Fruit fly (Drosophila melanogaster) Kc167 (cell line): ENCODE measurements around the gene CG14995.

Source experiments
- Myc ChIP-seq: fragments of >200 bp; optimal IDR thresholded peaks from 2 replicates; lab custom pipeline; 2017; ENCODE audit warnings: missing external identifiers
- h ChIP-seq: fragments of >200 bp; optimal IDR thresholded peaks from 3 replicates; lab custom pipeline; 2018; ENCODE audit warnings: missing external identifiers
- insv ChIP-seq: fragments of >200 bp; optimal IDR thresholded peaks from 3 replicates; lab custom pipeline; 2018; ENCODE audit warnings: missing external identifiers
- ttk ChIP-seq: sonication (Bioruptor generic); optimal IDR thresholded peaks from 2 replicates; lab custom pipeline; 2017; ENCODE audit warnings: missing external identifiers

DNA sequence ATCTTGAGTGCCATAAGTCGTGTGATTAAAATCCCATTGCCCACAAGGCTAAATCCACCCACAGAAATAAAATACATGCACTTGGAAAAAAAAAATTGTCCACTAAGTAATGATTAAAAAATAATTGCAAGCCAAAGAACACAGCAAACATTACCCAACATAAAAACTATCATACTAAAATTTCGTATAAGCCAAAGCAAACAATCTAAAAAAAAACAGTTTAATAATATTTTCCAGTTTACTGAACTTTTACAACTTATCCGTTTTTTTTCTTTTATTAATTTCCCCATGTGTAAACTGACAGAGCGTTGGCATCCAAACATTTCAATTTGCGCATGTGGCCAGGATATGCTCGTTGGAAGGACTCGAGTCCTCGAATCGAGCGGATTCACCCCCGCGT, 22.8 kb downstream of the CG14995 start:
- TF ChIP-seq insv (no peak), ttk (no peak), h (lab: Kevin White, UChicago) (no peak), Myc (lab: Kevin White, UChicago) (no peak)
